Comparison of ENCODE assay signal across 4 worm cellular contexts in genomic region chrII:9591071-9591470, ce11.
A peak's percentile ranks its signal among the peaks of the same experiment; 100 is the strongest.
TF ChIP-seq lines count a peak whose summit lies in the region.

E02H1.1 (minus strand) TSS chrII:9591164.
tag-124 (plus strand) TSS chrII:9591292.

TF ChIP-seq in whole organism, L2 larva, 48 proteins besides CTCF, POLR2A, EP300 and RAD21 (continues in another document):
- TF ChIP-seq unc-62 (GFP tag; optimal IDR thresholded peaks at IDR 0.05; lab: Kevin White, UChicago) (no peak), ceh-82 (tag; optimal IDR thresholded peaks at IDR 0.05; lab: Kevin White, UChicago) (no peak), mbf-1 (tag; optimal IDR thresholded peaks at IDR 0.05; lab: Kevin White, UChicago) (no peak), nhr-237 (tag; optimal IDR thresholded peaks at IDR 0.05; lab: Kevin White, UChicago) (no peak), sma-9 (GFP tag; optimal IDR thresholded peaks at IDR 0.05; lab: Kevin White, UChicago) (peak; percentile 92), sma-9 (tag; optimal IDR thresholded peaks at IDR 0.05; lab: Kevin White, UChicago) (no peak), skn-1 (tag; optimal IDR thresholded peaks at IDR 0.05; lab: Kevin White, UChicago) (no peak), aly-2 (tag; optimal IDR thresholded peaks at IDR 0.05; lab: Kevin White, UChicago) (no peak), zag-1 (tag; optimal IDR thresholded peaks at IDR 0.05; lab: Kevin White, UChicago) (no peak), nhr-77 (tag; optimal IDR thresholded peaks at IDR 0.05; lab: Kevin White, UChicago) (no peak), nhr-6 (tag; optimal IDR thresholded peaks at IDR 0.05; lab: Kevin White, UChicago) (peak; percentile 64), sma-3 (GFP tag; optimal IDR thresholded peaks at IDR 0.05; lab: Kevin White, UChicago) (peak; percentile 88), lin-11 (tag; optimal IDR thresholded peaks at IDR 0.05; lab: Kevin White, UChicago) (no peak), alr-1 (tag; optimal IDR thresholded peaks at IDR 0.05; lab: Kevin White, UChicago) (no peak), fos-1 (tag; optimal IDR thresholded peaks at IDR 0.05; lab: Kevin White, UChicago) (peak; percentile 27), C34F6.9 (tag; optimal IDR thresholded peaks at IDR 0.05; lab: Kevin White, UChicago) (peak; percentile 81), F13H6.1 (tag; optimal IDR thresholded peaks at IDR 0.05; lab: Kevin White, UChicago) (peak; percentile 75), blmp-1 (tag; optimal IDR thresholded peaks at IDR 0.05; lab: Kevin White, UChicago; ENCODE audit: insufficient read depth) (peak; percentile 12), nhr-12 (tag; optimal IDR thresholded peaks at IDR 0.05; lab: Kevin White, UChicago) (no peak), nhr-11 (tag; optimal IDR thresholded peaks at IDR 0.05; lab: Kevin White, UChicago) (no peak), egl-27 (tag; optimal IDR thresholded peaks at IDR 0.05; lab: Kevin White, UChicago) (peak; percentile 38), nhr-129 (tag; optimal IDR thresholded peaks at IDR 0.05; lab: Kevin White, UChicago) (peak; percentile 67), peb-1 (tag; optimal IDR thresholded peaks at IDR 0.05; lab: Kevin White, UChicago) (no peak), mdl-1 (tag; optimal IDR thresholded peaks at IDR 0.05; lab: Kevin White, UChicago) (no peak)

TF ChIP-seq in whole organism, L4 larva, 104 proteins besides CTCF, POLR2A, EP300 and RAD21 (continues in another document):
- TF ChIP-seq ZK337.2 (GFP tag; IDR thresholded peaks at IDR 0.05; lab: Robert Waterston, UW) (peak; percentile 83), snpc-4 (tag; optimal IDR thresholded peaks at IDR 0.05; lab: Kevin White, UChicago) (no peak), nhr-77 (tag; optimal IDR thresholded peaks at IDR 0.05; lab: Kevin White, UChicago) (no peak), F10B5.3 (tag; optimal IDR thresholded peaks at IDR 0.05; lab: Kevin White, UChicago) (no peak), mxl-3 (GFP tag; optimal IDR thresholded peaks at IDR 0.05; lab: Kevin White, UChicago) (peak; percentile 32), ztf-11 (tag; optimal IDR thresholded peaks at IDR 0.05; lab: Kevin White, UChicago) (no peak), aly-2 (tag; optimal IDR thresholded peaks at IDR 0.05; lab: Kevin White, UChicago) (no peak), T26A8.4 (GFP tag; IDR thresholded peaks at IDR 0.05; lab: Robert Waterston, UW) (no peak), nhr-25 (tag; optimal IDR thresholded peaks at IDR 0.05; lab: Kevin White, UChicago; ENCODE audit: borderline replicate concordance, insufficient read depth) (no peak), mep-1 (tag; optimal IDR thresholded peaks at IDR 0.05; lab: Kevin White, UChicago) (peak; percentile 69), tag-97 (GFP tag; IDR thresholded peaks at IDR 0.05; lab: Robert Waterston, UW) (0 out of 2 replicates have a peak, but pooled peaks have one; percentile 51), nhr-102 (tag; optimal IDR thresholded peaks at IDR 0.05; lab: Kevin White, UChicago) (peak; percentile 48), hlh-11 (tag; optimal IDR thresholded peaks at IDR 0.05; lab: Kevin White, UChicago) (peak; percentile 33), dve-1 (tag; optimal IDR thresholded peaks at IDR 0.05; lab: Kevin White, UChicago; ENCODE audit: insufficient read depth) (peak; percentile 66), duxl-1 (tag; optimal IDR thresholded peaks at IDR 0.05; lab: Kevin White, UChicago; ENCODE audit: poor library complexity) (peak; percentile 86), mes-2 (tag; optimal IDR thresholded peaks at IDR 0.05; lab: Kevin White, UChicago; ENCODE audit: poor library complexity, severe bottlenecking) (peak; percentile 99), mxl-2 (GFP tag; conservative IDR thresholded peaks at IDR 0.05; lab: Robert Waterston, UW) (no peak), attf-4 (tag; optimal IDR thresholded peaks at IDR 0.05; lab: Kevin White, UChicago) (no peak), lin-29 (GFP tag; IDR thresholded peaks at IDR 0.05; lab: Robert Waterston, UW) (no peak), php-3 (GFP tag; IDR thresholded peaks at IDR 0.05; lab: Robert Waterston, UW) (no peak), egl-27 (tag; optimal IDR thresholded peaks at IDR 0.05; lab: Kevin White, UChicago) (no peak), lim-7 (GFP tag; IDR thresholded peaks at IDR 0.05; lab: Robert Waterston, UW) (no peak), fos-1 (tag; optimal IDR thresholded peaks at IDR 0.05; lab: Kevin White, UChicago) (no peak)

TF ChIP-seq in whole organism, late embryonic, 69 proteins besides CTCF, POLR2A, EP300 and RAD21 (continues in another document):
- no peak for TF ChIP-seq C38D4.7 (GFP tag; optimal IDR thresholded peaks at IDR 0.05; lab: Kevin White, UChicago)
- TF ChIP-seq hlh-6 (tag; optimal IDR thresholded peaks at IDR 0.05; lab: Kevin White, UChicago): peak; percentile 74
- peak; percentile 81 for TF ChIP-seq ref-2 (tag; optimal IDR thresholded peaks at IDR 0.05; lab: Kevin White, UChicago)
- TF ChIP-seq ceh-31 (tag; optimal IDR thresholded peaks at IDR 0.05; lab: Kevin White, UChicago): peak; percentile 92
- TF ChIP-seq tbx-7 (tag; optimal IDR thresholded peaks at IDR 0.05; lab: Kevin White, UChicago): peak; percentile 92
- peak; percentile 56 for TF ChIP-seq elt-2 (tag; optimal IDR thresholded peaks at IDR 0.05; lab: Kevin White, UChicago)
- TF ChIP-seq ceh-2 (tag; optimal IDR thresholded peaks at IDR 0.05; lab: Kevin White, UChicago): peak; percentile 93
- peak; percentile 30 for TF ChIP-seq mec-3 (tag; optimal IDR thresholded peaks at IDR 0.05; lab: Kevin White, UChicago; ENCODE audit: borderline replicate concordance)
- TF ChIP-seq Y22D7AL.16 (tag; optimal IDR thresholded peaks at IDR 0.05; lab: Kevin White, UChicago): no peak
- no peak for TF ChIP-seq ceh-6 (GFP tag; optimal IDR thresholded peaks at IDR 0.05; lab: Kevin White, UChicago)
- peak; percentile 52 for TF ChIP-seq F13H6.1 (tag; optimal IDR thresholded peaks at IDR 0.05; lab: Kevin White, UChicago)
- TF ChIP-seq hlh-8 (tag; optimal IDR thresholded peaks at IDR 0.05; lab: Kevin White, UChicago): peak; percentile 60
- TF ChIP-seq gmeb-2 (tag; optimal IDR thresholded peaks at IDR 0.05; lab: Kevin White, UChicago): no peak
- peak; percentile 48 for TF ChIP-seq ahr-1 (tag; optimal IDR thresholded peaks at IDR 0.05; lab: Kevin White, UChicago)
- TF ChIP-seq fax-1 (tag; optimal IDR thresholded peaks at IDR 0.05; lab: Kevin White, UChicago): peak; percentile 27
- no peak for TF ChIP-seq ceh-18 (tag; optimal IDR thresholded peaks at IDR 0.05; lab: Kevin White, UChicago)
- TF ChIP-seq unc-42 (tag; optimal IDR thresholded peaks at IDR 0.05; lab: Kevin White, UChicago): peak; percentile 13
- no peak for TF ChIP-seq sox-4 (tag; optimal IDR thresholded peaks at IDR 0.05; lab: Kevin White, UChicago)
- peak; percentile 71 for TF ChIP-seq tbx-2 (tag; optimal IDR thresholded peaks at IDR 0.05; lab: Kevin White, UChicago)
- peak; percentile 45 for TF ChIP-seq fkh-6 (tag; optimal IDR thresholded peaks at IDR 0.05; lab: Kevin White, UChicago)
- peak; percentile 32 for TF ChIP-seq sdc-2 (tag; optimal IDR thresholded peaks at IDR 0.05; lab: Kevin White, UChicago)
- TF ChIP-seq nfya-1 (tag; optimal IDR thresholded peaks at IDR 0.05; lab: Kevin White, UChicago): peak; percentile 1
- peak; percentile 18 for TF ChIP-seq ceh-34 (tag; optimal IDR thresholded peaks at IDR 0.05; lab: Kevin White, UChicago)
- TF ChIP-seq elt-4 (tag; optimal IDR thresholded peaks at IDR 0.05; lab: Kevin White, UChicago): no peak
- TF ChIP-seq zip-5 (tag; optimal IDR thresholded peaks at IDR 0.05; lab: Kevin White, UChicago): peak; percentile 78
- no peak for TF ChIP-seq ceh-45 (GFP tag; IDR thresholded peaks at IDR 0.05; lab: Robert Waterston, UW)

TF ChIP-seq in whole organism, mixed stage, embryonic, 35 proteins besides CTCF, POLR2A, EP300 and RAD21:
- TF ChIP-seq lsy-2 (tag; optimal IDR thresholded peaks at IDR 0.05; lab: Kevin White, UChicago) (peak; percentile 25), nhr-237 (tag; optimal IDR thresholded peaks at IDR 0.05; lab: Kevin White, UChicago) (peak; percentile 37), elt-3 (tag; optimal IDR thresholded peaks at IDR 0.05; lab: Kevin White, UChicago) (no peak), ces-1 (GFP tag; optimal IDR thresholded peaks at IDR 0.05; lab: Kevin White, UChicago) (peak; percentile 16), unc-62 (GFP tag; optimal IDR thresholded peaks at IDR 0.05; lab: Kevin White, UChicago) (no peak), nhr-2 (tag; optimal IDR thresholded peaks at IDR 0.05; lab: Kevin White, UChicago) (no peak), nhr-28 (tag; optimal IDR thresholded peaks at IDR 0.05; lab: Kevin White, UChicago) (no peak), flh-1 (GFP tag; optimal IDR thresholded peaks at IDR 0.05; lab: Kevin White, UChicago) (no peak), unc-39 (tag; optimal IDR thresholded peaks at IDR 0.05; lab: Kevin White, UChicago) (no peak), bed-3 (GFP tag; optimal IDR thresholded peaks at IDR 0.05; lab: Kevin White, UChicago) (no peak), unc-120 (tag; optimal IDR thresholded peaks at IDR 0.05; lab: Kevin White, UChicago; ENCODE audit: poor library complexity, severe bottlenecking) (no peak), ceh-43 (GFP tag; optimal IDR thresholded peaks at IDR 0.05; lab: Kevin White, UChicago) (no peak), mep-1 (tag; optimal IDR thresholded peaks at IDR 0.05; lab: Kevin White, UChicago) (peak; percentile 28)
